Fruit fly (Drosophila melanogaster): ENCODE data around the gene CG2211.
A peak's percentile ranks its signal among the peaks of the same experiment; 100 is the strongest.

Gene CG2211

DNA sequence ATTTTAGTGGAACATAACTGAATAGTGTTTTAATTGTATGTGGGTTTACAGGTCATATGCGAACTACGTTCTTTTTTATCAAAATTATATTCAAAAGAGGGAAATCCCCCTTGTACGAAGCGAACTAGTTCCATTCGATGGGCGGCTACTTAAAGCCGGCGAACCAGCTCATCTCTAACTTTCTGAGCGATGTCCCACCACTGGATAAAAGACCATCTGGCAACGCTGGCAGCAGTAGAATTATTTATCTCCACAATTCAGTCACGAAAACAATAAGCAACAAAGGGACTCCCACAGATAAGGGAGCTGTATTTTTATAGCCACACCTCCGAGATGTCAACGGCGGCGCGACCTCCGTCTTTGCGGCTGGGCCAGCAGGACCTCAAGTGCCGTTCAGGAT lies 39.5 kb downstream of the CG2211 start, which contains the start of gene Rabex-5 (continued):
- TF ChIP-seq prd (optimal IDR thresholded peaks at IDR 0.05) (no peak), prd (GFP tag; IDR thresholded peaks at IDR 0.05) (peak; percentile 20; the same call in 1 of the 3 replicates), CG9215 (GFP tag; IDR thresholded peaks at IDR 0.05) (no peak), CG11398 (GFP tag; optimal IDR thresholded peaks at IDR 0.05) (no peak), z (GFP tag; IDR thresholded peaks at IDR 0.05) (no peak), croc (GFP tag; conservative IDR thresholded peaks at IDR 0.05) (no peak), CG5180 (GFP tag; optimal IDR thresholded peaks at IDR 0.05) (no peak), CG11456 (GFP tag; IDR thresholded peaks at IDR 0.05) (peak; percentile 55; the same call in 1 of the 3 replicates), Sry-δ (GFP tag; optimal IDR thresholded peaks at IDR 0.05) (peak; percentile 97), CG9727 (GFP tag; optimal IDR thresholded peaks at IDR 0.05) (no peak), C15 (GFP tag; IDR thresholded peaks at IDR 0.05) (no peak), CG10959 (GFP tag; IDR thresholded peaks at IDR 0.05) (no peak), hth (optimal IDR thresholded peaks at IDR 0.05) (no peak), Bgb (GFP tag; IDR thresholded peaks at IDR 0.05; ENCODE audit: partially characterized antibody) (peak; percentile 90), Elba2 (GFP tag; optimal IDR thresholded peaks at IDR 0.05) (no peak), CG4282 (GFP tag; optimal IDR thresholded peaks at IDR 0.05) (peak; percentile 20), CG12071 (GFP tag; optimal IDR thresholded peaks at IDR 0.05) (no peak), unpg (GFP tag; optimal IDR thresholded peaks at IDR 0.05) (peak; percentile 6), CG14710 (tag; optimal IDR thresholded peaks at IDR 0.05) (peak; percentile 49), CG13424 (tag; optimal IDR thresholded peaks at IDR 0.05) (peak; percentile 37), CG18262 (tag; optimal IDR thresholded peaks at IDR 0.05) (peak; percentile 19), stwl (tag; optimal IDR thresholded peaks at IDR 0.05) (peak; percentile 87), Nf-YC (tag; optimal IDR thresholded peaks at IDR 0.05) (no peak), Atf6 (GFP tag; IDR thresholded peaks at IDR 0.05) (no peak; the same call in 1 of the 2 replicates), Sry-β (GFP tag; optimal IDR thresholded peaks at IDR 0.05) (peak; percentile 74), CG15601 (tag; optimal IDR thresholded peaks at IDR 0.05) (no peak), BEAF-32 (GFP tag; optimal IDR thresholded peaks at IDR 0.05) (peak; percentile 89), psq (GFP tag; optimal IDR thresholded peaks at IDR 0.05) (no peak), tin (GFP tag; optimal IDR thresholded peaks at IDR 0.05) (peak; percentile 48), schlank (tag; optimal IDR thresholded peaks at IDR 0.05) (no peak), ap (GFP tag; IDR thresholded peaks at IDR 0.05) (no peak), peb (GFP tag; IDR thresholded peaks at IDR 0.05) (no peak), toy (GFP tag; IDR thresholded peaks at IDR 0.05) (no peak), CG33213 (GFP tag; optimal IDR thresholded peaks at IDR 0.05) (peak; percentile 93), Hand (GFP tag; optimal IDR thresholded peaks at IDR 0.05) (no peak), ssp (GFP tag; IDR thresholded peaks at IDR 0.05) (no peak), slp2 (GFP tag; optimal IDR thresholded peaks at IDR 0.05) (no peak), CrebB (tag; optimal IDR thresholded peaks at IDR 0.05) (peak; percentile 18), Dp (GFP tag; optimal IDR thresholded peaks at IDR 0.05) (peak; percentile 67), MBD-R2 (GFP tag; IDR thresholded peaks at IDR 0.05) (peak; percentile 97), CG12659 (GFP tag; optimal IDR thresholded peaks at IDR 0.05) (peak; percentile 65), sna (GFP tag; IDR thresholded peaks at IDR 0.05; ENCODE audit: partially characterized antibody) (peak; percentile 75), E2f1 (GFP tag; IDR thresholded peaks at IDR 0.05) (no peak), Blimp-1 (GFP tag; optimal IDR thresholded peaks at IDR 0.05) (no peak), B-H1 (GFP tag; IDR thresholded peaks at IDR 0.05) (no peak), amos (GFP tag; IDR thresholded peaks at IDR 0.05; ENCODE audit: partially characterized antibody) (peak; percentile 92), CG17802 (tag; optimal IDR thresholded peaks at IDR 0.05) (no peak), CG1603 (tag; optimal IDR thresholded peaks at IDR 0.05) (peak; percentile 73), Asciz (GFP tag; optimal IDR thresholded peaks at IDR 0.05) (no peak), CG6791 (GFP tag; IDR thresholded peaks at IDR 0.05; ENCODE audit: partially characterized antibody) (peak; percentile 90), YL-1 (GFP tag; optimal IDR thresholded peaks at IDR 0.05) (peak; percentile 62)

Measured in whole organism, embryonic.